Fruit fly (Drosophila melanogaster) S2 (cell line): ENCODE measurements around the gene CG11902.

Source experiments
- CG8478 ChIP-seq: fragments of >200 bp; optimal IDR thresholded peaks from 2 replicates; lab custom pipeline; 2018
- CTCF ChIP-seq, 2 experiments: fragments of >200 bp; optimal IDR thresholded peaks; 2 replicates each; lab custom pipeline; 2018

- TF ChIP-seq CTCF (optimal IDR thresholded peaks at IDR 0.05; lab: Kevin White, UChicago) (no peak), CG8478 (lab: Kevin White, UChicago) (no peak)
Observed at dm6 chr3R:25303857-25304440, 31.1 kb upstream of the CG11902 start, which contains the start of gene CG31436.
